Worm (Caenorhabditis elegans) whole organism, mixed stage, embryonic: ENCODE data around the gene metl-5.

Source experiments
- blmp-1 ChIP-seq: fragments of 150-350 bp; optimal IDR thresholded peaks from 2 replicates; lab custom pipeline; 2014; ENCODE audit warnings: missing biosample characterization, missing genetic modification characterization
- ceh-83 ChIP-seq: fragments of 200-800 bp; sonication (Bioruptor generic); optimal IDR thresholded peaks from 2 replicates; lab custom pipeline; 2018; ENCODE audit warnings: mild to moderate bottlenecking, missing genetic modification characterization, missing compliant biosample characterization
- ces-1 ChIP-seq: fragments of 150-350 bp; optimal IDR thresholded peaks from 2 replicates; lab custom pipeline; 2014; ENCODE audit warnings: missing biosample characterization, missing genetic modification reagents, missing genetic modification characterization
- elt-1 ChIP-seq: sonication (generic microtip); optimal IDR thresholded peaks from 2 replicates; lab custom pipeline; 2017; ENCODE audit warnings: missing genetic modification characterization, mild to moderate bottlenecking, missing compliant biosample characterization, antibody characterized with exemption, moderate library complexity, borderline replicate concordance; ENCODE audit not compliant: insufficient read depth
- lsy-2 ChIP-seq: fragments of 150-350 bp; optimal IDR thresholded peaks from 2 replicates; lab custom pipeline; 2014; ENCODE audit warnings: missing biosample characterization, missing genetic modification characterization
- mab-5 ChIP-seq: fragments of 150-350 bp; optimal IDR thresholded peaks from 2 replicates; lab custom pipeline; 2014; ENCODE audit warnings: missing biosample characterization, missing genetic modification characterization
- mep-1 ChIP-seq: fragments of 150-350 bp; optimal IDR thresholded peaks from 2 replicates; lab custom pipeline; 2017; ENCODE audit warnings: missing biosample characterization, missing genetic modification reagents, missing genetic modification characterization, inconsistent platforms
- nhr-237 ChIP-seq: fragments of 150-350 bp; optimal IDR thresholded peaks from 2 replicates; lab custom pipeline; 2014; ENCODE audit warnings: missing biosample characterization, missing genetic modification characterization
- nhr-28 ChIP-seq: fragments of 150-350 bp; optimal IDR thresholded peaks from 2 replicates; lab custom pipeline; 2014; ENCODE audit warnings: missing biosample characterization, missing genetic modification characterization
- nhr-76 ChIP-seq: sonication (generic microtip); optimal IDR thresholded peaks from 2 replicates; lab custom pipeline; 2017; ENCODE audit warnings: missing biosample characterization, missing genetic modification characterization
- unc-39 ChIP-seq: fragments of 150-350 bp; optimal IDR thresholded peaks from 2 replicates; lab custom pipeline; 2014; ENCODE audit warnings: missing biosample characterization, missing genetic modification characterization
- unc-62 ChIP-seq: fragments of 150-350 bp; optimal IDR thresholded peaks from 2 replicates; lab custom pipeline; 2014; ENCODE audit warnings: missing biosample characterization, missing genetic modification reagents, missing genetic modification characterization
- ztf-11 ChIP-seq: fragments of 150-350 bp; optimal IDR thresholded peaks from 2 replicates; lab custom pipeline; 2014; ENCODE audit warnings: missing biosample characterization, missing genetic modification characterization

- no peak for TF ChIP-seq nhr-76 (tag; lab: Kevin White, UChicago)
- no peak for TF ChIP-seq mab-5 (tag; lab: Kevin White, UChicago)
- TF ChIP-seq ztf-11 = no peak
- no peak for TF ChIP-seq lsy-2 (tag; lab: Kevin White, UChicago)
- TF ChIP-seq nhr-28 (tag; lab: Kevin White, UChicago) = no peak
- TF ChIP-seq mep-1 (tag; lab: Kevin White, UChicago) = no peak
- no peak for TF ChIP-seq elt-1 (tag; lab: Kevin White, UChicago)
- no peak for TF ChIP-seq ceh-83
- no peak for TF ChIP-seq unc-62 (GFP tag; lab: Kevin White, UChicago)
- TF ChIP-seq ces-1 (GFP tag; lab: Kevin White, UChicago) = no peak
- no peak for TF ChIP-seq blmp-1 (tag; lab: Kevin White, UChicago)
- no peak for TF ChIP-seq nhr-237 (tag; lab: Kevin White, UChicago)
- TF ChIP-seq unc-39 (tag; lab: Kevin White, UChicago) = no peak
Measured at ce11 chrIII:4792560-4793136, 10.2 kb upstream of the metl-5 start, which contains the start of gene mip-1.
